Worm (Caenorhabditis elegans) whole organism, early embryonic: ENCODE results near the gene clec-145.

Experiments used
- ama-1 ChIP-seq: fragments of 150-350 bp; optimal IDR thresholded peaks from 2 replicates; lab custom pipeline; 2014
- ceh-13 ChIP-seq: fragments of 200-800 bp; sonication (Bioruptor generic); optimal IDR thresholded peaks from 2 replicates; lab custom pipeline; 2018; ENCODE audit warnings: mild to moderate bottlenecking, missing genetic modification characterization, missing compliant biosample characterization
- flt-1 ChIP-seq: fragments of 200-800 bp; sonication (Bioruptor generic); IDR thresholded peaks from 2 replicates; pipeline ENCODE4 v1.3.6; 2022; ENCODE audit warnings: missing genetic modification characterization, missing compliant biosample characterization
- tbx-37 ChIP-seq: fragments of 200-800 bp; sonication (Bioruptor generic); conservative IDR thresholded peaks from 2 replicates; pipeline ENCODE4 v1.3.6; 2022; ENCODE audit warnings: missing genetic modification reagents, missing genetic modification characterization, missing compliant biosample characterization

ce11 chrII:13574395-13574794, 16.0 kb downstream of the clec-145 start:
- TF ChIP-seq flt-1 (GFP tag; lab: Robert Waterston, UW) = no peak
- no peak for TF ChIP-seq ceh-13 (GFP tag; lab: Kevin White, UChicago)
- no peak for TF ChIP-seq ama-1
- no peak for TF ChIP-seq tbx-37
